Worm (Caenorhabditis elegans): ENCODE results near the gene srw-23.

Gene srw-23

ce11 chrV:16861719-16862118 is 12.0 kb upstream of the srw-23 start, which contains the start of the genes clec-32 and clec-24:
clec-32 (minus strand) TSS chrV:16861819.
clec-24 (plus strand) TSS chrV:16862012.
- no peak for TF ChIP-seq unc-62 (GFP tag; optimal IDR thresholded peaks at IDR 0.05)

DNA sequence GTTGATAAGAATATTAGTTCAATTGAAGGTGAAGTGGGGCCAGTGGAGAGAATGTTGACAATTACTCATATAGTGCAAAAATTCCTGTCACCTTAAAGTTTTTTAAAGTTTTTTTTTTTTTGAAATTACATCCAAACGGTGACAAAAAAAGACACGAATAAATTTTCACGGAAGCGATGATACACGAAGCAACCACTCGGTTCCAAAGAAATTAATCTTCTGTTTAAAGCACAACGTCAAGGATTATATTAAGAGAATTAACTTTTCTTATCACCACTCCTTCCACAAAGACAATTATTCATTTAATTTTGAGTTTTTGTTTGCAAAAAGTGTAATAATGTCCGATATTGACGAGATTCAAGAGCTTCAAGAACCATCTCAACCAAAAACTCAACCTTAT is 8.3 kb upstream of the srw-23 start, which contains the start of gene clec-28:
clec-28 (plus strand) TSS at position 301 of the 400 bp plus-strand sequence.
- no peak for TF ChIP-seq unc-62 (GFP tag; optimal IDR thresholded peaks at IDR 0.05)

ce11 chrV:16869740-16870139 is 4.0 kb upstream of the srw-23 start, which contains the start of gene clec-33:
clec-33 (minus strand) TSS chrV:16869840.
- TF ChIP-seq unc-62 (GFP tag; optimal IDR thresholded peaks at IDR 0.05): no peak

- TF ChIP-seq unc-62 (GFP tag; optimal IDR thresholded peaks at IDR 0.05): no peak
These were observed 2.4 kb upstream of the srw-23 start, which contains the start of gene thn-4 for ce11 chrV:16871387-16871786. thn-4 (minus strand) TSS chrV:16871487.

DNA sequence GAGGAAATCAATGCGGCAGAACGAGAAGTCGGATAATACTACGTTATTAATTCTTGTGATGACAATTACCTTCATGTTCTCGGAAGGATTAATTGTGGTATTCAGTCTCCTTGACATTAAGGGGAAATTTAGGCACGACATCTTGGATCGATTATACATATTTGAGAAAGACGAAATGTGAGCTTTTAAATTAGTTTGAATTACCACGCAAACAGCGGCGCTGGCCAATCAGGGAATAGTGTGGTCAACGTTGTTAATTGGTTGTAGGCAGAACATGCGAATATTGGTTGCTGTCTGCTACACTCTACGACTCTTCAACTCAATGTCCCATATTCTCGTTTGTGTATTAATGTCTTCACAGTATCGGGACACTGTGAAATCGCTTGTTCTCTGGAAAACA is 1.2 kb downstream of the srw-23 start, which contains the start of gene F49A5.10:
F49A5.10 (plus strand) TSS at position 301 of the 400 bp plus-strand sequence.
- no peak for TF ChIP-seq unc-62 (GFP tag; optimal IDR thresholded peaks at IDR 0.05)

DNA sequence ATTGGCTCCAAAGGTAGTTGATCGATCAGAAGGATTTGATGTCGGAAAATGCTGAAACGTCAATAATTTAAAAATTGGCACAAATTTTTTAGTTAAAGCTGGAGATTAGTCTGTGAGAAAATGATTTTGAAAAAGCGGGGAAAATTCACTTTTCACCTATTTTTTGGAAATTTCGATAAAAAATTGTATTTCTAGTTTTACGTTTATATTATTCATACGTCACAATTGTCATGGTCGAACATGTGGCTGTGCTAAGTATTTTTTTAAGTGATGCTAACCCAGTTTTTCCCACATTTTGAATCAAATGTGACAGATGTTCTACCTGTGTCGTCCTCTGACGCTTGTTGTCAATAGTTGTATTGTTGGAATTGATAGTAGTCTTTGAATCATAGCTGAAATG is 5.8 kb downstream of the srw-23 start:
- TF ChIP-seq unc-62 (GFP tag; optimal IDR thresholded peaks at IDR 0.05): no peak

ce11 chrV:16880054-16880453 is 6.3 kb downstream of the srw-23 start, which contains the start of gene F09C6.3:
F09C6.3 (minus strand) TSS chrV:16880154.
- no peak for TF ChIP-seq unc-62 (GFP tag; optimal IDR thresholded peaks at IDR 0.05)

DNA sequence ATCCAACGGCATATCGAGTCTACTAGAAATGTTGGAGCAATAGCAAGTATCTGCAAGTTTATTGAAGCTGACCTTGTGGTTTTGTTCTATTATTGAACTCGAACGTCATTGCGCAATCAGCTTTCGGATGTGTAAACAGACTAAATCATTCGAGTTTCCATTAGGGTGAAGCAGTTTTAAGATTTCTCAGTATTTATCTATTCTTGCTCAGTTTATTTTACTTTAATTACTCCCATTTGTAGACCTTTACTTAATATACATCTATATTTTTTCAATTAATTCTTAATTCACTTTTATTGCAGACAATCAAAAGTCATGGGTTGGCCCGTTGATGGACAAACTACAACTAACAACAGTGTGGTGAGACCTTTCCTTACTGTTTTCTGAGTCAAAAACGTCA is 6.9 kb downstream of the srw-23 start, which contains the start of gene F09C6.14:
F09C6.14 (plus strand) TSS at position 301 of the 400 bp plus-strand sequence.
- no peak for TF ChIP-seq unc-62 (GFP tag; optimal IDR thresholded peaks at IDR 0.05)

ce11 chrV:16882260-16882918 is 8.6 kb downstream of the srw-23 start, which contains the start of the genes F09C6.11 and F09C6.12:
F09C6.11 (minus strand) TSS chrV:16882310.
F09C6.12 (plus strand) TSS chrV:16882868.
- TF ChIP-seq unc-62 (GFP tag; optimal IDR thresholded peaks at IDR 0.05): no peak

DNA sequence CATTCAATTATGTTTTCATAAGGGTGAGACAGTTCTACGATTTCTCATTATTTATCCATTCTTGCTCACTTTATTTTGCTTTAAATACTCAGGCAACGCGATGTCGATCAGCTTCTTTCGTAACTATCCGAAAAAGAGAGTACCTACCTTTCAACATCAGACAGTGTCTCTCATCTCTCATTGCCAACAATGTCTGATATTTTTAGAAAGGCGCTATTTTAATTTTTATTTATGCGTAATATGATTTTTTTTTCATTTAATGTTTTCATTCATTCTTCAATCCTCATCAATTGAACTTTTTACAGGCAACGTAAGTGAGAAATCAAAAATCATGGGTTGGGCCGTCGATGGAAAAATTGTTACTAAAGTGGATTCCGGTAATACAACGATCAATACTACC is 11.0 kb downstream of the srw-23 start, which contains the start of gene F09C6.13:
F09C6.13 (plus strand) TSS at position 301 of the 400 bp plus-strand sequence.
- no peak for TF ChIP-seq unc-62 (GFP tag; optimal IDR thresholded peaks at IDR 0.05)

DNA sequence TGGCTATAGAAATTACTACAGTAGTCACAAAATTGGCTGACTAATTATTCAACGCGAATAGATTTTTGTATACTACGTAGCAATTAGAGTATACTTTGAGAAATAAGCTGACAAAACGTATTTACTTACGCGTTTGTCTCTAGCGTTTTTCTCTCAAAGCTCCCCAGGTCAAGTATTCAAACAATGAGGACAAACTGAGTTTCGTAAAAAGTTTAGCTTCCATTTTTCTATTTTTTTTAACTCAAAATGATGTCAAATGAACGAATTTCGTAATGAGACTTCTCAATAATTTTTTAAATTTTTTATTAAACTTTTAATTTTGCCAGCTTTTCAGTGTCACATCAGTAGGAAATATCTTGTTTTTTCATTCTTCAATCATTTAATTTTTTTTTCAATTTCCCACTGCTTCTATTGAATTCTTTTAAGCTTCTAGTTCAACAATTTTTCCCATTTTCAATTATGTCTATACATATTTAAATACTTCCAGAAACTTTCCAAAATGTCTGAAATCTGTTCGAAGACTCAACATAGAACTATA is 15.1 kb downstream of the srw-23 start, which contains the start of the genes ifas-2 and fbxa-44:
ifas-2 (minus strand) TSS at position 101 of the 538 bp plus-strand sequence.
fbxa-44 (plus strand) TSS at position 488 of the 538 bp plus-strand sequence.
- no peak for TF ChIP-seq unc-62 (GFP tag; optimal IDR thresholded peaks at IDR 0.05)

DNA sequence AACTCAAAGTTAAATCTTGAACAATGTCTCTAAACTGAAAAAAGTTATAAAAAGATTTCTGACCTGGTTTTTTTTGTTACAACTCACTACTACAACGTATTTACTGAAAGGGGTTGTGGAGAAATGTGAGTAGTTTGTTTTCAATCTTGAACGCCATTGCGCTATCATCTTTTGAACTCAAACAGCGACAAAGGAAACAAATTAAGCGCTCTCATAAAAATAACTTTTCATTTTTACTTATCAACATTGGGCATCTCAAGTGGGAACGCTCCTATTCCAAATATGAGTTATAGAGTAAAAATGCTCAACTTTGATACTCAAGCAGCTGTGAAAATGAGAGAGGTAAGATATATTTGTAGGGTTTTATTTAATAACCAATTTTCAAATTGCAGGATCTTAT is 19.7 kb downstream of the srw-23 start, which contains the start of gene F09C6.15:
F09C6.15 (plus strand) TSS at position 301 of the 400 bp plus-strand sequence.
- TF ChIP-seq unc-62 (GFP tag; optimal IDR thresholded peaks at IDR 0.05): no peak

DNA sequence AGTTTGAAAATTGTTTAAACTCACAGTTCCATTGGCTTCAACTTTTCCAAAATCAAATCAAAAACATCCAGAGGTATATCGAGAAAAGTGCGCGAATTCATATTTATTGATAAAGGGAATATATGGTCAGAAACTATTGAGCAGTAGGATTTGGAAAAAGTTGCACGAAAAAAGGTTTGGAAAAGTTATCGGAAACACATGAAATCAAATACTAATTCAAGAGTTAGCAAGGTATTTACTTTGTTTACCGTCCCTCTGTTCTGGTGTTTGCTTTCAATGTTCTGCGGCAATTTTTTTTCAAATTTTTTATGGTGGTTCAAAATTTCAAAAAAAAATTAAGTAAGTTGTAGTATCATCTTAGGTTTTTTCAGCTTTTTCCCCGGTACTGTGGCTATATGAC is 25.6 kb downstream of the srw-23 start, which contains the start of gene fbxa-45:
fbxa-45 (minus strand) TSS at position 101 of the 400 bp plus-strand sequence.
- TF ChIP-seq unc-62 (GFP tag; optimal IDR thresholded peaks at IDR 0.05): no peak

DNA sequence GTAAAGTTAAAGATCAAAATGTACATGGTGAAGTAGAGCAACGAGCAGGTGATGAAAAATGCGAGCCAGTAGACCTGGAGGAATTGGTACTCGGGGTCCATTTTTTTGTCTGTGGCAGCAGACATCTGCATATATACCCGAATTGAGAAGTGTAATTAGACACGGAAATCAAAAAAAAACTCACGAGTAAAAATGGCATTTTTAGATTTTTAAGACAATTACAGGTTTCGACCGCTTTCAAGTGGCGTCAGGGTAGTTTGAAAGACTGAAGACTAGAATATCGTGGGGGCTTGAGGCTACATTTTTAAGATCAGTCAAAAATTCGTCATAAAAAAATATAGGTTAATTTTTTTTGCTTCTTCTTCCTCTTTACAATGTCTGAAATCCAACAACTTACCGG is 29.0 kb downstream of the srw-23 start, which contains the start of gene srd-68:
srd-68 (minus strand) TSS at position 101 of the 400 bp plus-strand sequence.
- TF ChIP-seq unc-62 (GFP tag; optimal IDR thresholded peaks at IDR 0.05): no peak

DNA sequence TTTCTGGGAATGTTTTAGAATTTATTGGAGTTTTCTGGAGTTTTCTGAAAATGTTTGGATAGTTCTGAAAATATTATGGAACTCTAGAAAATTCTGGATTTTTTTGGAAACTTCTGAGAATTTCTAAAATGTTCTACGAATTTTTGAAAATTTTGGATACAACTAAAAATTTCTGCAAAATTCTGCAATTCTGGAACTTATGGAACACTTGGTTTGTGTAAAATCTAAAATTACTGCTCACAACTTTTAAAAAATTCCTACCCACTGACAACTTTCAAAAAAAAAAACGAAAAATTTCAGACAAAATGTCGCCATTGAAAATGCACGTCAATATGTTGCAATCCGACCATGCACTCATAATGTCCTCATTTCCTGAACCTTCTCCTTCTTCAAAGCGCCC is 30.9 kb downstream of the srw-23 start, which contains the start of gene nhr-262:
nhr-262 (plus strand) TSS at position 301 of the 400 bp plus-strand sequence.
- TF ChIP-seq unc-62 (GFP tag; optimal IDR thresholded peaks at IDR 0.05): no peak

- no peak for TF ChIP-seq unc-62 (GFP tag; optimal IDR thresholded peaks at IDR 0.05)
These were observed 36.1 kb downstream of the srw-23 start, which contains the start of gene F09C6.16 for ce11 chrV:16909871-16910270. F09C6.16 (minus strand) TSS chrV:16909971.

All from whole organism, dauer.